Worm (Caenorhabditis elegans): ENCODE results near the gene nlp-36.

Gene nlp-36

DNA sequence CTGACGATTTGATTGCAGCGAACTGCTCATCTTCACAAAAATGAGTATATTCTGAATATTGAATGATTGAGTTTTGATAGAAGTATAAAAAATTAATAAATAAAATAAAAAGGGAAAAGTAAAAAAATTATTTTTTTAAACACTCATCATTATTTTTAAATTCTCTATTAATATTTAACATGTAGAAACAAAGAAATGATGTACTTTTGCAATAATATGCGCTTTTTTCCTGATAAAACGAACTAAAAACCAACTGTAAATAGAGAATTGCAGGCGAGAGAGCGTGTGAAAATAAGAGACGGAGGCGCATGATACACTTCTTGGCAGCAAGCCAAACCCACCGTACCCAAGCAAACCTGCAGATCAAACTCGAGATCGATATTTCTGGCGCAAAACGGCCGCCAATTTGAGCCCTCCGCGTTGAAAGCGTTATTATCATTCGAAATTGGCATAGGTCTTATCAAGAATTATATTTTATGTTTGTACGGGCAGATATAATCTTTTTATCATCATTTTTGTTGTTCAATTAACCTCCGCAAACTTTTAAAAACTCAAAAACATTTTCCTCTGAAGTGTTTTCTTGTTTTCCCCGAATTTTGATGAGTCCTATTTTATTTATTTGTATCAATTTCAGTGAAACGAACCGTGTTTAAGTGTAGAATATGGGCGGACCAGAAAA lies 32.4 kb upstream of the nlp-36 start, which contains the start of the genes rheb-1 and spk-1 (continued):
- TF ChIP-seq ces-1 (GFP tag; optimal IDR thresholded peaks at IDR 0.05) (no peak), saeg-2 (GFP tag; IDR thresholded peaks at IDR 0.05) (peak; percentile 78; the same call in 1 of the 2 replicates), mep-1 (tag; optimal IDR thresholded peaks at IDR 0.05) (peak; percentile 89), ZK546.5 (tag; optimal IDR thresholded peaks at IDR 0.05) (peak; percentile 21 to 95), dve-1 (tag; optimal IDR thresholded peaks at IDR 0.05; ENCODE audit: insufficient read depth) (peak; percentile 99), zfp-3 (GFP tag; conservative IDR thresholded peaks at IDR 0.05) (peak; percentile 63; the same call in 1 of the 2 replicates), jun-1 (tag; optimal IDR thresholded peaks at IDR 0.05) (no peak), pqm-1 (tag; optimal IDR thresholded peaks at IDR 0.05) (peak; percentile 53), F44E2.7 (GFP tag; IDR thresholded peaks at IDR 0.05) (no peak), lin-15B (tag; optimal IDR thresholded peaks at IDR 0.05) (no peak), nhr-48 (tag; optimal IDR thresholded peaks at IDR 0.05) (peak; percentile 89), D1046.2 (GFP tag; IDR thresholded peaks at IDR 0.05) (no peak), mxl-3 (GFP tag; optimal IDR thresholded peaks at IDR 0.05) (peak; percentile 70), daf-8 (GFP tag; IDR thresholded peaks at IDR 0.05) (no peak), F49E8.2 (tag; optimal IDR thresholded peaks at IDR 0.05; ENCODE audit: borderline replicate concordance) (peak; percentile 54), nhr-6 (tag; optimal IDR thresholded peaks at IDR 0.05) (peak; percentile 94), mdt-29 (GFP tag; IDR thresholded peaks at IDR 0.05) (peak; percentile 69; the same call in 1 of the 2 replicates)

DNA sequence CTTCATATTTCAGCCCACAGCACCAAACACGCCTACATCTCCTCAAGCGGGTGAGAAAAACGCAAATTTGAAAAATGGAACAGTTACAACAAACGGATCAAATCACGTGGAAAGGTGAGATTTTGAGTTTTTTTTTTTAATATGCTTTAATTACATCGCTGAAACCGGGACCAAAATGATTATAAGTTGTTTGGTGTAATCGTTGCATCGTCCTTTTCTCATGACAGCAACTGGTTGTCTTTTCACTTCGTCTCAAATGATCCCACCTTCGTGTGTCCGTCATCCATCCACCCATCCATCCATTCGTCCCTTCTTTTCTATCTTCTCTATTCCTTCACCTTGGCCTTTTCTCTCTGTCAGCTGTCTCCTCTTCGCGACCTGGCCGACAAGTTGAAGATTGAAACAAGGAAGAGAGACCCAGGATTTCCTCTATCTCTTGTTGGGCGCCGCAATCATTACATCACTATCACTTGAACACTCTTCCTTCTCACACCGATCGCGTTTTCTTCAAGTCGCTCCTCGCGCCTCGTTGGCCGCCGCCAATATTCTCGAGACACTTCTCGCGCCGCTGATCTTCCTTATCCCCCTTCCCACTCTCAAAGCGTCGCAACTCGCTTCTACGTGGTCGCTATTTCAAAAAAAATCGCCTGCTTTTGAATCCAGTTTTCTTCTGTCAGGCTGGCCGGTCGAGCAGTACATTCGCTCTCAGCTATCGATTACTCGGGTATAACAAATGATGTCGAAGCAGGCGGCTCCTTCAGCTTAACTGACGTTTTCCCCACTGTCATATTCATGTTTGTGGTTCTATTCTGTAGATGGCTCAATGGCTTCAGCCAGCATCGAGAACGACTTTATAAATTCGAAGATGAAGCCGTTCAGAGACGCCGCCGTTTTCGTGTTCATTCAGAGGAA lies 31.1 kb upstream of the nlp-36 start:
- TF ChIP-seq aha-1 (tag), result peak; percentile 99
- no peak for TF ChIP-seq php-3 (GFP tag; IDR thresholded peaks at IDR 0.05)
- TF ChIP-seq Y105C5A.15 (GFP tag; IDR thresholded peaks at IDR 0.05), result no peak
- no peak for TF ChIP-seq F10B5.3 (tag; optimal IDR thresholded peaks at IDR 0.05)
- TF ChIP-seq zip-11 (GFP tag; IDR thresholded peaks at IDR 0.05), result no peak
- no peak for TF ChIP-seq lin-1 (GFP tag; IDR thresholded peaks at IDR 0.05)
- TF ChIP-seq set-16 (GFP tag; IDR thresholded peaks at IDR 0.05), result peak; percentile 54
- no peak for TF ChIP-seq egl-43 (GFP tag; IDR thresholded peaks at IDR 0.05)
- no peak for TF ChIP-seq ceh-62 (tag; optimal IDR thresholded peaks at IDR 0.05)
- TF ChIP-seq dmd-9 (GFP tag; IDR thresholded peaks at IDR 0.05), result 0 out of 2 replicates have a peak, but pooled peaks have one; percentile 14
- peak; percentile 38; the same call in 1 of the 2 replicates for TF ChIP-seq hmg-1.1 (GFP tag; IDR thresholded peaks at IDR 0.05)
- no peak for TF ChIP-seq gei-8 (GFP tag; optimal IDR thresholded peaks at IDR 0.05)
- TF ChIP-seq mep-1 (tag; optimal IDR thresholded peaks at IDR 0.05), result peak; percentile 16
- TF ChIP-seq ctbp-1 (GFP tag; IDR thresholded peaks at IDR 0.05), result no peak; the same call in 1 of the 2 replicates
- TF ChIP-seq ceh-32 (tag; optimal IDR thresholded peaks at IDR 0.05; ENCODE audit: poor library complexity), result no peak
- no peak for TF ChIP-seq fos-1 (tag; optimal IDR thresholded peaks at IDR 0.05)
- peak in 1 of 2 experiments; percentile 32 for TF ChIP-seq daf-16 (GFP tag; optimal IDR thresholded peaks at IDR 0.05)
- no peak for TF ChIP-seq daf-16 (tag; optimal IDR thresholded peaks at IDR 0.05)
- TF ChIP-seq fkh-10 (GFP tag; optimal IDR thresholded peaks at IDR 0.05), result no peak
- peak; percentile 28 for TF ChIP-seq ama-1 (optimal IDR thresholded peaks at IDR 0.05)
- TF ChIP-seq spr-1 (tag; optimal IDR thresholded peaks at IDR 0.05), result no peak
- no peak for TF ChIP-seq sdz-12 (GFP tag; optimal IDR thresholded peaks at IDR 0.05)
- TF ChIP-seq unc-62 (GFP tag; optimal IDR thresholded peaks at IDR 0.05 in 1 of 2), result peak in 1 of 2 experiments; percentile 100
- TF ChIP-seq unc-62 (tag; optimal IDR thresholded peaks at IDR 0.05), result no peak
- TF ChIP-seq lsy-2 (tag; optimal IDR thresholded peaks at IDR 0.05), result peak in 1 of 2 experiments; percentile 53
- TF ChIP-seq F37D6.2 (tag; optimal IDR thresholded peaks at IDR 0.05), result no peak
- TF ChIP-seq daf-19 (GFP tag; conservative IDR thresholded peaks at IDR 0.05), result no peak
- no peak for TF ChIP-seq nhr-102 (tag; optimal IDR thresholded peaks at IDR 0.05)
- TF ChIP-seq hlh-11 (tag; optimal IDR thresholded peaks at IDR 0.05), result peak; percentile 87
- peak in 1 of 2 experiments; percentile 39 for TF ChIP-seq mdl-1 (tag; optimal IDR thresholded peaks at IDR 0.05)
- TF ChIP-seq hlh-30 (tag; optimal IDR thresholded peaks at IDR 0.05; ENCODE audit: insufficient read depth), result peak; percentile 57
- no peak for TF ChIP-seq snpc-4 (tag; optimal IDR thresholded peaks at IDR 0.05)
